Fruit fly (Drosophila melanogaster) whole organism, pupa: ENCODE results near the gene trk.

Source experiments
- CG10348 ChIP-seq: fragments of 200-800 bp; sonication (Bioruptor generic); IDR thresholded peaks from 2 replicates; pipeline ENCODE4 v1.3.6; 2022; ENCODE audit warnings: missing biosample characterization, missing genetic modification characterization
- CG12605 ChIP-seq: fragments of 200-800 bp; sonication (Bioruptor generic); IDR thresholded peaks from 2 replicates; pipeline ENCODE4 v1.3.6; 2022; ENCODE audit warnings: missing biosample characterization, missing genetic modification characterization
- CG13204 ChIP-seq: fragments of 200-800 bp; sonication (Bioruptor generic); optimal IDR thresholded peaks from 2 replicates; lab custom pipeline; 2018; ENCODE audit warnings: missing biosample characterization, mild to moderate bottlenecking, missing genetic modification characterization, moderate library complexity
- CG14655 ChIP-seq: fragments of 200-800 bp; sonication (Bioruptor generic); optimal IDR thresholded peaks from 3 replicates; lab custom pipeline; 2017; ENCODE audit warnings: mild to moderate bottlenecking, missing biosample characterization, missing genetic modification reagents, missing genetic modification characterization
- CG15710 ChIP-seq: fragments of 200-800 bp; sonication (Bioruptor generic); optimal IDR thresholded peaks from 2 replicates; lab custom pipeline; 2018; ENCODE audit warnings: missing biosample characterization, mild to moderate bottlenecking, missing genetic modification characterization, moderate library complexity
- CG17806 ChIP-seq: fragments of 200-800 bp; sonication (Bioruptor generic); optimal IDR thresholded peaks from 2 replicates; lab custom pipeline; 2018; ENCODE audit warnings: missing biosample characterization, mild to moderate bottlenecking, missing genetic modification characterization, moderate library complexity
- CG32121 ChIP-seq: fragments of 200-800 bp; sonication (Bioruptor generic); IDR thresholded peaks from 2 replicates; pipeline ENCODE4 v1.3.6; 2022; ENCODE audit warnings: missing biosample characterization, missing genetic modification characterization
- CG34367 ChIP-seq: fragments of 200-800 bp; sonication (Bioruptor generic); optimal IDR thresholded peaks from 2 replicates; lab custom pipeline; 2018; ENCODE audit warnings: missing biosample characterization, mild to moderate bottlenecking, missing genetic modification characterization
- CG4496 ChIP-seq: fragments of 200-800 bp; sonication (Bioruptor generic); IDR thresholded peaks from 3 replicates; pipeline ENCODE4 v1.3.6; 2022; ENCODE audit warnings: missing biosample characterization, missing genetic modification characterization
- CG8159 ChIP-seq: fragments of 200-800 bp; sonication (Bioruptor generic); optimal IDR thresholded peaks from 3 replicates; lab custom pipeline; 2018; ENCODE audit warnings: missing biosample characterization, mild to moderate bottlenecking, missing genetic modification characterization, moderate library complexity
- EcR ChIP-seq: fragments of 200-800 bp; sonication (Bioruptor generic); optimal IDR thresholded peaks from 3 replicates; lab custom pipeline; 2019; ENCODE audit warnings: missing biosample characterization, missing genetic modification characterization, mild to moderate bottlenecking, moderate library complexity, missing genetic modification reagents
- Snoo ChIP-seq: fragments of 200-800 bp; sonication (Bioruptor generic); optimal IDR thresholded peaks from 3 replicates; lab custom pipeline; 2017; ENCODE audit warnings: missing biosample characterization, mild to moderate bottlenecking, missing genetic modification characterization, inconsistent platforms
- fd96Ca ChIP-seq: fragments of 200-800 bp; sonication (Bioruptor generic); IDR thresholded peaks from 3 replicates; pipeline ENCODE4 v1.3.6; 2022; ENCODE audit warnings: missing biosample characterization, missing genetic modification characterization
- rn ChIP-seq: fragments of 200-800 bp; sonication (Bioruptor generic); IDR thresholded peaks from 2 replicates; pipeline ENCODE4 v1.3.6; 2022; ENCODE audit warnings: missing biosample characterization, missing genetic modification characterization

DNA sequence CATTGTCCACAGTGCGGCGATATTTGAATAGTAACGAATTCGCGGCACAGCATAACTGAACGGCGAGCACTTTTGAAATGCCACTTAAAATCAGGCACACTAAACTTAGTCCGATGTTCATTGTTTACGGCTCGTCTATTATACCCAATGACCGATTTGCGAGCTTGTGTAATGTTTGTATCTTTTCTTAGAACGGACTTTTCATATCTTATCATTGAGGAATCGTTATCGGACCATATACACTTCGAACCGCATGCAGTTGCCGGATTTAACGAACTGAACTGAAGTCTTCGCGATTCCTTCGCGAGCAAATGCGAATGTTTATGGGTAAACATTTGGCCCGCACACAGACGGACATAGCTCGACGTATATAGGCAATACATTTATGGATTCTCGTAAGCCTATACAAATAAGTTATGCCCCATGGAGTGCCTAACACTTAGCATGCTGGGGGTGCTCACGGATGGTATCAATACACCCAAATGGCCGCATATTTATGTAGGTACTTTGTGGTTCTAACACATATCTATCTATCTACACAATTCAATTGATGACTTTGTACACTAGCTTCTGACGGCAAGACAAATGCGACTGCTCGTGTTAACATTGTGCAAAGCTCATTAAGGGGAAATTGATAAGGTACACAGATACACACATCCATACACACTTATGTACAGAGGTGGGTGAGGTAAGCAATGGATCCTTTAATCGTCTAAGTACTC, 34.2 kb downstream of the trk start, which contains the start of gene mthl15:
- TF ChIP-seq rn (no peak), CG34367 (no peak), EcR (GFP tag; lab: Kevin White, UChicago) (no peak), Snoo (tag; lab: Kevin White, UChicago) (no peak), CG10348 (GFP tag; lab: Robert Waterston, UW) (no peak), CG15710 (tag; lab: Kevin White, UChicago) (no peak), CG4496 (no peak), CG17806 (no peak), CG13204 (GFP tag; lab: Kevin White, UChicago) (no peak), CG32121 (GFP tag; lab: Robert Waterston, UW) (no peak), fd96Ca (GFP tag; lab: Robert Waterston, UW) (no peak), CG14655 (GFP tag; lab: Kevin White, UChicago) (no peak), CG12605 (GFP tag; lab: Robert Waterston, UW) (no peak), CG8159 (no peak)
